Worm (Caenorhabditis elegans) whole organism, L1 larva: ENCODE results near the gene rps-13.

ENCODE experiments used
- C04F5.9 ChIP-seq: sonication (generic microtip); optimal IDR thresholded peaks from 2 replicates; lab custom pipeline; 2016; ENCODE audit warnings: missing genetic modification characterization, missing compliant biosample characterization
- C34B4.2 ChIP-seq: sonication (generic microtip); optimal IDR thresholded peaks from 2 replicates; lab custom pipeline; 2017; ENCODE audit warnings: mild to moderate bottlenecking, missing genetic modification characterization, missing compliant biosample characterization
- alr-1 ChIP-seq: fragments of 200-800 bp; sonication (Bioruptor generic); optimal IDR thresholded peaks from 2 replicates; lab custom pipeline; 2018; ENCODE audit warnings: borderline replicate concordance, mild to moderate bottlenecking, missing genetic modification characterization, missing compliant biosample characterization
- blmp-1 ChIP-seq: fragments of 150-350 bp; optimal IDR thresholded peaks from 2 replicates; lab custom pipeline; 2014; ENCODE audit warnings: missing biosample characterization, missing genetic modification characterization
- ceh-63 ChIP-seq: fragments of 200-800 bp; sonication (Bioruptor generic); optimal IDR thresholded peaks from 2 replicates; lab custom pipeline; 2018; ENCODE audit warnings: mild to moderate bottlenecking, missing genetic modification characterization, missing compliant biosample characterization
- dsc-1 ChIP-seq: sonication (generic microtip); optimal IDR thresholded peaks from 2 replicates; lab custom pipeline; 2016; ENCODE audit warnings: mild to moderate bottlenecking, missing genetic modification characterization, missing compliant biosample characterization
- efl-1 ChIP-seq, 4 experiments: fragments of 150-350 bp; optimal IDR thresholded peaks in 3 of 4; peaks in 1 of 4; 1 replicate in 1 of 4; 2 replicates in 3 of 4; lab custom pipeline; 2014; ENCODE audit warnings: missing biosample characterization in 2 of 4, missing genetic modification characterization in 2 of 4, missing genetic modification reagents in 2 of 4
- elt-2 ChIP-seq: sonication (generic microtip); optimal IDR thresholded peaks from 2 replicates; lab custom pipeline; 2016; ENCODE audit warnings: missing genetic modification characterization, mild to moderate bottlenecking, inconsistent platforms, missing compliant biosample characterization, missing genetic modification reagents
- elt-3 ChIP-seq, 6 experiments: fragments of 150-350 bp in 1 of 6; sonication (generic microtip); optimal IDR thresholded peaks; 2 replicates each; lab custom pipeline; 2017 to 2018; ENCODE audit warnings: missing biosample characterization in 6 of 6, missing genetic modification characterization in 6 of 6, inconsistent platforms in 1 of 6
- ets-5 ChIP-seq: fragments of 200-800 bp; sonication (Bioruptor generic); IDR thresholded peaks from 2 replicates; pipeline ENCODE4 v1.3.6; 2022; ENCODE audit warnings: missing genetic modification characterization, missing compliant biosample characterization
- fkh-4 ChIP-seq: sonication (generic microtip); optimal IDR thresholded peaks from 2 replicates; lab custom pipeline; 2016; ENCODE audit warnings: missing compliant biosample characterization, missing genetic modification characterization, borderline replicate concordance
- fos-1 ChIP-seq: fragments of 150-350 bp; optimal IDR thresholded peaks from 2 replicates; lab custom pipeline; 2014; ENCODE audit warnings: missing biosample characterization, missing genetic modification characterization
- grh-1 ChIP-seq: fragments of 200-800 bp; sonication (Bioruptor generic); IDR thresholded peaks from 2 replicates; pipeline ENCODE4 v1.3.6; 2022; ENCODE audit warnings: missing genetic modification reagents, missing genetic modification characterization, missing compliant biosample characterization
- hlh-17 ChIP-seq: fragments of 200-800 bp; sonication (Bioruptor generic); optimal IDR thresholded peaks from 2 replicates; lab custom pipeline; 2018; ENCODE audit warnings: missing genetic modification characterization, mild to moderate bottlenecking, missing compliant biosample characterization, moderate library complexity, borderline replicate concordance
- hpl-2 ChIP-seq: fragments of 150-350 bp; optimal IDR thresholded peaks from 2 replicates; lab custom pipeline; 2014; ENCODE audit warnings: missing biosample characterization, missing genetic modification reagents, missing genetic modification characterization
- irx-1 ChIP-seq: sonication (generic microtip); optimal IDR thresholded peaks from 2 replicates; lab custom pipeline; 2016; ENCODE audit warnings: missing genetic modification characterization, missing compliant biosample characterization
- jun-1 ChIP-seq: fragments of 150-350 bp; optimal IDR thresholded peaks from 2 replicates; lab custom pipeline; 2014; ENCODE audit warnings: missing biosample characterization, missing genetic modification reagents, missing genetic modification characterization
- lin-14 ChIP-seq: fragments of 200-800 bp; sonication (Bioruptor generic); optimal IDR thresholded peaks from 2 replicates; lab custom pipeline; 2018; ENCODE audit warnings: mild to moderate bottlenecking, missing genetic modification characterization, moderate library complexity, missing compliant biosample characterization
- lin-35 ChIP-seq, 2 experiments: fragments of 150-350 bp; optimal IDR thresholded peaks; 2 replicates each; lab custom pipeline; 2014; ENCODE audit warnings: missing biosample characterization in 2 of 2, missing genetic modification characterization in 2 of 2, missing genetic modification reagents in 2 of 2
- lir-3 ChIP-seq: sonication (generic microtip); optimal IDR thresholded peaks from 2 replicates; lab custom pipeline; 2016; ENCODE audit warnings: mild to moderate bottlenecking, missing genetic modification characterization, moderate library complexity, missing compliant biosample characterization; ENCODE audit not compliant: poor library complexity
- mab-9 ChIP-seq: fragments of 200-800 bp; sonication (Bioruptor generic); IDR thresholded peaks from 2 replicates; pipeline ENCODE4 v1.3.6; 2022; ENCODE audit warnings: missing genetic modification reagents, missing genetic modification characterization, missing compliant biosample characterization
- mdl-1 ChIP-seq, 2 experiments: fragments of 150-350 bp; optimal IDR thresholded peaks; 2 replicates each; lab custom pipeline; 2014 to 2017; ENCODE audit warnings: missing biosample characterization in 2 of 2, missing genetic modification characterization in 2 of 2, inconsistent platforms in 1 of 2
- mef-2 ChIP-seq: fragments of 150-350 bp; optimal IDR thresholded peaks from 2 replicates; lab custom pipeline; 2014; ENCODE audit warnings: missing biosample characterization, missing genetic modification characterization
- mep-1 ChIP-seq: fragments of 150-350 bp; optimal IDR thresholded peaks from 2 replicates; lab custom pipeline; 2014; ENCODE audit warnings: missing biosample characterization, missing genetic modification characterization
- nhr-19 ChIP-seq: fragments of 200-800 bp; sonication (Bioruptor generic); conservative IDR thresholded peaks from 2 replicates; pipeline ENCODE4 v1.3.6; 2022; ENCODE audit warnings: missing genetic modification characterization, missing compliant biosample characterization
- nhr-20 ChIP-seq: sonication (generic microtip); optimal IDR thresholded peaks from 2 replicates; lab custom pipeline; 2016; ENCODE audit warnings: mild to moderate bottlenecking, missing genetic modification characterization, missing compliant biosample characterization
- nhr-237 ChIP-seq: fragments of 150-350 bp; optimal IDR thresholded peaks from 2 replicates; lab custom pipeline; 2014; ENCODE audit warnings: missing biosample characterization, missing genetic modification characterization
- nhr-71 ChIP-seq: sonication (generic microtip); optimal IDR thresholded peaks from 2 replicates; lab custom pipeline; 2016; ENCODE audit warnings: mild to moderate bottlenecking, missing genetic modification characterization, moderate library complexity, missing compliant biosample characterization
- nhr-76 ChIP-seq: sonication (generic microtip); optimal IDR thresholded peaks from 2 replicates; lab custom pipeline; 2017; ENCODE audit warnings: missing biosample characterization, missing genetic modification characterization
- nhr-77 ChIP-seq: fragments of 150-350 bp; optimal IDR thresholded peaks from 2 replicates; lab custom pipeline; 2014; ENCODE audit warnings: missing biosample characterization, missing genetic modification characterization
- nhr-84 ChIP-seq: sonication (generic microtip); optimal IDR thresholded peaks from 2 replicates; lab custom pipeline; 2017; ENCODE audit warnings: missing biosample characterization, missing genetic modification characterization
- nhr-85 ChIP-seq: sonication (generic microtip); peaks from one replicate; lab custom pipeline; 2016; ENCODE audit warnings: missing genetic modification characterization, inconsistent platforms, missing compliant biosample characterization
- nhr-90 ChIP-seq: sonication (generic microtip); optimal IDR thresholded peaks from 2 replicates; lab custom pipeline; 2016; ENCODE audit warnings: mild to moderate bottlenecking, missing genetic modification characterization, missing compliant biosample characterization; ENCODE audit not compliant: poor library complexity
- pag-3 ChIP-seq: sonication (generic microtip); optimal IDR thresholded peaks from 2 replicates; lab custom pipeline; 2017; ENCODE audit warnings: missing genetic modification characterization, mild to moderate bottlenecking, missing compliant biosample characterization, antibody characterized with exemption, borderline replicate concordance; ENCODE audit not compliant: insufficient read depth
- pax-3 ChIP-seq: fragments of 200-800 bp; sonication (Bioruptor generic); optimal IDR thresholded peaks from 2 replicates; lab custom pipeline; 2018; ENCODE audit warnings: mild to moderate bottlenecking, missing genetic modification characterization, moderate library complexity, missing compliant biosample characterization
- pqm-1 ChIP-seq: sonication (generic microtip); optimal IDR thresholded peaks from 3 replicates; lab custom pipeline; 2017; ENCODE audit warnings: missing biosample characterization, missing genetic modification characterization
- skn-1 ChIP-seq: fragments of 150-350 bp; optimal IDR thresholded peaks from 2 replicates; lab custom pipeline; 2014; ENCODE audit warnings: missing biosample characterization, missing genetic modification characterization
- snu-23 ChIP-seq: sonication (generic microtip); optimal IDR thresholded peaks from 2 replicates; lab custom pipeline; 2016; ENCODE audit warnings: missing genetic modification characterization, missing compliant biosample characterization
- sup-37 ChIP-seq: fragments of 200-800 bp; sonication (Bioruptor generic); optimal IDR thresholded peaks from 2 replicates; lab custom pipeline; 2018; ENCODE audit warnings: mild to moderate bottlenecking, missing genetic modification characterization, missing compliant biosample characterization
- unc-130 ChIP-seq: fragments of 150-350 bp; optimal IDR thresholded peaks from 2 replicates; lab custom pipeline; 2017; ENCODE audit warnings: missing biosample characterization, missing genetic modification characterization, inconsistent platforms
- unc-30 ChIP-seq: sonication (generic microtip); optimal IDR thresholded peaks from 2 replicates; lab custom pipeline; 2017; ENCODE audit warnings: missing biosample characterization, missing genetic modification characterization
- unc-62 ChIP-seq: fragments of 150-350 bp; optimal IDR thresholded peaks from 2 replicates; lab custom pipeline; 2014; ENCODE audit warnings: missing biosample characterization, missing genetic modification reagents, missing genetic modification characterization
- unc-98 ChIP-seq: fragments of 200-800 bp; sonication (Bioruptor generic); IDR thresholded peaks from 2 replicates; pipeline ENCODE4 v1.3.6; 2022; ENCODE audit warnings: missing genetic modification characterization, missing compliant biosample characterization
- vab-15 ChIP-seq: sonication (generic microtip); optimal IDR thresholded peaks from 2 replicates; lab custom pipeline; 2017; ENCODE audit warnings: missing genotype, mild to moderate bottlenecking, missing genetic modification characterization, missing compliant biosample characterization
- xbp-1 ChIP-seq: sonication (generic microtip); optimal IDR thresholded peaks from 2 replicates; lab custom pipeline; 2016; ENCODE audit warnings: missing genetic modification characterization, missing compliant biosample characterization
- zag-1 ChIP-seq: fragments of 150-350 bp; optimal IDR thresholded peaks from 2 replicates; lab custom pipeline; 2014; ENCODE audit warnings: missing biosample characterization, missing genetic modification characterization
- zip-4 ChIP-seq: fragments of 200-800 bp; sonication (Bioruptor generic); optimal IDR thresholded peaks from 2 replicates; lab custom pipeline; 2018; ENCODE audit warnings: mild to moderate bottlenecking, missing genetic modification characterization, moderate library complexity, missing compliant biosample characterization
- ztf-4 ChIP-seq: fragments of 150-350 bp; optimal IDR thresholded peaks from 2 replicates; lab custom pipeline; 2014; ENCODE audit warnings: missing biosample characterization, missing genetic modification characterization

The rps-13 gene

DNA sequence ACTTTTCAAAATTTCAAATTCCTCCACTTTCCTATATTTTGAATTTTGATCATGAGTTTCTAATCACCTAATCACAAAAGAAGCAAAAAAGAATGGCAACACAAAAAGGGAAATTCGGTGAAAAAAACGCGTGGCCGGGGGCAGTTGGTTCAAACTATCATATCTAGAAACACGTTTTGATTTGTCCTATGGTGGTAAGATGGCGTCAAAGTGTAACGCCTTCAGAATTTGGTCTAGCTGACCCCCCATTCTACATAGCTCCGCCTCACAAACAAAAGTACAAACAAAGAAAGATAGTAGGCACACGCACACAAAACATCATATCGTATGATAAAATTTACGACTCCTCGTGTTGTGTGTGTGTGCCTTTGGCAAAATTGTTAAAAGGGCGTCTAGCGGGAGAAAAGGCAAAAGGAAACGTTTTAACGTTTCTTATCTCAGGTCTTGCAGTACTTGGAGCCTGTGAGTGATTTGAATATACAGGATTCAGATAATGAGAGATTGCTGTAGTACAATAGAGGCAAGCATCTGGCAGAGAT lies 47.2 kb upstream of the rps-13 start:
- TF ChIP-seq pqm-1 (tag; lab: Kevin White, UChicago) (no peak), nhr-237 (no peak), ets-5 (GFP tag; lab: Robert Waterston, UW) (no peak), efl-1 (optimal IDR thresholded peaks at IDR 0.05; lab: Kevin White, UChicago) (no peak), efl-1 (GFP tag; optimal IDR thresholded peaks at IDR 0.05 in 1 of 2; lab: Kevin White, UChicago) (no peak), fos-1 (tag; lab: Kevin White, UChicago) (no peak), ztf-4 (no peak), zag-1 (tag; lab: Kevin White, UChicago) (no peak), ceh-63 (GFP tag; lab: Kevin White, UChicago) (no peak), nhr-19 (GFP tag; lab: Robert Waterston, UW) (peak; percentile 34), snu-23 (GFP tag; lab: Kevin White, UChicago) (no peak), hlh-17 (GFP tag; lab: Kevin White, UChicago) (no peak), xbp-1 (tag; lab: Kevin White, UChicago) (no peak), lin-14 (peak; percentile 41), sup-37 (GFP tag; lab: Kevin White, UChicago) (no peak), nhr-71 (tag; lab: Kevin White, UChicago) (peak; percentile 28), mef-2 (tag; lab: Kevin White, UChicago) (no peak), pag-3 (no peak), elt-2 (tag; lab: Kevin White, UChicago) (peak; percentile 72), nhr-85 (tag; lab: Kevin White, UChicago) (peak; percentile 45), vab-15 (tag; lab: Kevin White, UChicago) (no peak), blmp-1 (tag; lab: Kevin White, UChicago) (peak; percentile 36), pax-3 (tag; lab: Kevin White, UChicago) (no peak), nhr-90 (tag; lab: Kevin White, UChicago) (peak; percentile 35), mdl-1 (tag; optimal IDR thresholded peaks at IDR 0.05; lab: Kevin White, UChicago) (peak in 1 of 2 experiments; percentile 31), jun-1 (tag; lab: Kevin White, UChicago) (peak; percentile 14), unc-62 (GFP tag; lab: Kevin White, UChicago) (no peak), unc-98 (GFP tag; lab: Robert Waterston, UW) (no peak), irx-1 (tag; lab: Kevin White, UChicago) (no peak), dsc-1 (tag; lab: Kevin White, UChicago) (no peak), lin-35 (GFP tag; optimal IDR thresholded peaks at IDR 0.05; lab: Kevin White, UChicago) (peak in 1 of 2 experiments; percentile 57), nhr-77 (tag; lab: Kevin White, UChicago) (no peak), nhr-20 (tag; lab: Kevin White, UChicago) (peak; percentile 16)

DNA sequence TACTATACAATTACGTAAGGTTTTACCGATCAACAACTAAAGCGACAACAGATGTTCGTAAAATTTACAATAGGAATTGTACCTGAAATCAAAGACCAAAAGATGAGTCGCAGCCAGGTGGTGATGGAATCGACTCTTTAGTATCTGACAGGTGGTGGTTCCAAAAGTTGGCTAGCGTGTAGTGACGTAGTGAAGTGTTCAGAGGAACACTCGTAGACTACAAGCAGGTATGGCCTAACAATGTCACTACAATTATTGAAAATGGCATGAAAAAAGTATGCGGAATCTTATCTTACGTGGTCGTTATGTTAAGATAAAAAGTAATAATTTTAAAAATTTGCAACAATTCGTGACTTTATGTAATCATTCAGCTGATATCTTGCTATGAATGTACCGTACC lies 46.7 kb upstream of the rps-13 start:
- no peak for TF ChIP-seq nhr-84
- TF ChIP-seq nhr-85 (tag; lab: Kevin White, UChicago), result peak; percentile 74
- no peak for TF ChIP-seq hpl-2 (GFP tag; lab: Kevin White, UChicago)
- TF ChIP-seq lir-3, result no peak
- TF ChIP-seq C34B4.2 (tag; lab: Kevin White, UChicago), result no peak
- TF ChIP-seq C04F5.9, result no peak
- TF ChIP-seq mep-1 (tag; lab: Kevin White, UChicago), result no peak
- TF ChIP-seq nhr-76, result no peak

DNA sequence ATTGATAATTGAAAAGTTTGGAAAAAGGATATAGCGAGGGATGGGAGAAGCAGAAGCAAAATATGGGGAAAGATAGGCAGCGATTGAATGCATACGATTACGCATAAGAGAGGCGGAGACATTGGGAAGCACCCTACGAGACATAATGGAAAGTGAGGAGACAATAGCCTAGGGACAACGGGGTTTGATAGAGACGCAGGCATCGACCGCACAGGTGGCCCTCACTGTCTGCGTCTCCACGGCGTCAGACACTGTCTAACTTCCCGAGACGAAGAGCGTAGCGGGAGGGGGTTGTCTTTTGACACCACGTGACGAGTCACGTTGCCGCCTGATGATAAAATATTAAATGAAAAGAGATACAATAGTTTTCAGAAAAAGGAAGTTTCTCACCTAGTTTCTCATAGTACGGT lies 46.2 kb upstream of the rps-13 start:
- TF ChIP-seq grh-1 (peak; percentile 92), C04F5.9 (peak; percentile 76), unc-130 (tag; lab: Kevin White, UChicago) (peak; percentile 83), elt-3 (tag; optimal IDR thresholded peaks at IDR 0.05; lab: Kevin White, UChicago) (peak in 3 of 6 experiments; percentile 20 to 85 (median 78)), skn-1 (tag; lab: Kevin White, UChicago) (peak; percentile 83), mab-9 (GFP tag; lab: Robert Waterston, UW) (peak; percentile 91), hpl-2 (GFP tag; lab: Kevin White, UChicago) (peak; percentile 22), irx-1 (tag; lab: Kevin White, UChicago) (peak; percentile 87), unc-30 (tag; lab: Kevin White, UChicago) (no peak), fkh-4 (tag; lab: Kevin White, UChicago) (peak; percentile 77), alr-1 (tag; lab: Kevin White, UChicago) (no peak), lin-14 (peak; percentile 98), unc-62 (GFP tag; lab: Kevin White, UChicago) (no peak), nhr-84 (no peak), nhr-20 (tag; lab: Kevin White, UChicago) (peak; percentile 98), nhr-77 (tag; lab: Kevin White, UChicago) (peak; percentile 60), zip-4 (peak; percentile 77)
